Worm (Caenorhabditis elegans): ENCODE results near the gene K12H4.3.
A peak's percentile ranks its signal among the peaks of the same experiment; 100 is the strongest.

K12H4.3 gene

DNA sequence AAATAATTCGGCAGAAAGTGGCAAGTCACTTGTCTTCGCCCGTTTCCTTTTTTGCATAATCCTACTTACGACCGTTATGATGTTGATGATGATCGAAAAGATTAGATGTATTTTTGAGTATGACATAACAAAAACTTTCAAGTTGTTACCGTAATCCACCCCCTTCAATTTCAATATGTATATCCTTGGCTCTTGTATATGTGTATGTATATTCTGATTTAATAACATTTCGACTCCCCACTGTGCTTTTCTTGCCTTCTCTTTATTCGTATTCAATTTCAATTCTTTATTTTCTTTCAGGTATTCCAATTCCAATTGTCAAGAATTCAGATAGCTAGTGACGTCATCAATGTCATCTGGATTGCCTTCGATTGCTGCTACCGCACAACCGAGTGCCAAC lies 21.2 kb downstream of the K12H4.3 start, which contains the start of gene pros-1:
TSS of gene pros-1 (plus strand) at position 301 of the 400 bp plus-strand sequence.
- TF ChIP-seq dao-5 (tag; optimal IDR thresholded peaks at IDR 0.05) (no peak), him-1 (tag; optimal IDR thresholded peaks at IDR 0.05) (no peak), W03F9.2 (tag; optimal IDR thresholded peaks at IDR 0.05) (no peak)

DNA sequence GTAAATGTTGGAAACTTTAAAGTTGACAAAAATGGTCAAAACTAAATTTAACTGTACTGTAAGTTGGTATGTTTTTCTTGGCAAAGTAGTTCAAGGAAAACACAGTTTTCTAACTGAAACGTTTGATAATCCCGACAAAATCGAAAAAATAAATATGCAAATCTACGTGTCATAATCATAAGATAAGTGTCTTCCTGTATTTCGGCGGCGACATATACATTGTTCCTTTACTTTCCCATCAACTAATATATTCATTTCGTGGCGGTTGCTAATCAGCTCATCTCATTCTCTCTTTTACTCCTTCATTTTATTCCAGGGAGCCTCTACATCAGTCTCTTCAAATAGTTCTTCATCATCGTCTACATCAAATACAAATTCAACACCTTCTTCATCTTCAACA lies 22.0 kb downstream of the K12H4.3 start:
- TF ChIP-seq W03F9.2 (tag; optimal IDR thresholded peaks at IDR 0.05) (no peak), him-1 (tag; optimal IDR thresholded peaks at IDR 0.05) (no peak), dao-5 (tag; optimal IDR thresholded peaks at IDR 0.05) (no peak)

DNA sequence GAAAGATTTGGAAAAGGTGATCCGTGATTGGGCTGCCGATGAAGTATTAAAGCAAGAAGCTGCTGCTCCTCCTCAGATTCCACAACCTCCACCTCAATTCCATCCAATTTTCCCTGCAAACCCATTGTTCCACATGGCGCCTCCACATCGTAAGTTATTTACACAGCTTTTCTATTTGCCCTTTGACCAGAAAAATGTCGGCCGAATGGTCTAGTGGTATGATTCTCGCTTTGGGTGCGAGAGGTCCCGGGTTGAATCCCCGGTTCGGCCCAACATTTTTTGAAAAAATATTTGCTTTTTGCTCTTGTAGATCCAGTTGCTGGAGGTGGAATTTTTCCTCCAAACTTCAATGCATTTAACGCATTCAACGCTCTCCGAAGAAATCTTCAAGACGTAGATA lies 23.4 kb downstream of the K12H4.3 start:
- no peak for TF ChIP-seq him-1 (tag; optimal IDR thresholded peaks at IDR 0.05)
- TF ChIP-seq dao-5 (tag; optimal IDR thresholded peaks at IDR 0.05) = no peak
- TF ChIP-seq W03F9.2 (tag; optimal IDR thresholded peaks at IDR 0.05) = no peak

DNA sequence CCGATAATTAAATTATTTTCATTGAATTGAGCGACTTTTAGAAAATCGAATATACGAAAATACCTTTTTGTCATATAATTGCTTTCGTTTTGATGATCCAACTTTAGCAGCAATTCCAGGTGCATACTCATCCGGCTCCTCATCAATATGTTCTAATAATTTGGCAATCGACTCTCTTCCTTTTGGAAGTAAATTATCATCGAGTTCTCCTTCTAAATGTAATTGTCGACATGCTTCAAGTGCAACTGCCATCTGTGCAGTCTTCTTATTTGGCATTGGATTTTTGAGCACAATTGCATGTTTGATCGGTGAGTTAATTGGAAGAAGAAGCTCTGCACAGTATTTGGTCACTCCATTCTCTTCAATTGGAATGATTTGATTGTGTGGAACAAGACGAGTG lies 31.3 kb downstream of the K12H4.3 start:
- no peak for TF ChIP-seq dao-5 (tag; optimal IDR thresholded peaks at IDR 0.05)
- no peak for TF ChIP-seq W03F9.2 (tag; optimal IDR thresholded peaks at IDR 0.05)
- TF ChIP-seq him-1 (tag; optimal IDR thresholded peaks at IDR 0.05) = no peak

DNA sequence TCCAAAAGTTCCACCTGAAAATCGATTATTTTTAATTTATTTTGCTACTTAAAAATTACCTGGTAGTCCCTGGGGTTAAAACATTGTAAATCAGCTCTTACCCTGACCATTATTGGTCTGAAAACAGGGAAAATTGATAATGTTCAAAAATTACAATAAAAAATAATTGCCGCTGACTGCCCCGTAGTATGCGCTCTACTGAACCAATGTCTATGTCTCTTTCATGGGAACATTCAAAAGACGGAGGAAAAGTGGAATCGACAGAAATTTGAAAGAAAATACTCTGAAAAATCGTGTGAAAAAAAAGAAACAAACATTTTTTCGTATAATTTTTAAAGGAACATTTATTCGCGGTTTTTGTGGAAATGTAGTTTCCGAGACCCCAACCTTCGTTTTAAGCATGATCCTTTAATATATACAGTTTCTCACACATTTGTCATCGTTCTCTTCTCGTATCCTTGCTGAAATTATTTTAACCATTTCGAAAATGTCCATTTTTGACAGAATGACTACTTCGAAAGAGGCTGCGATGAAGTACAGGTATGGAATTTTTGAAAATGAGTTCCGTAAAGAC lies 34.4 kb downstream of the K12H4.3 start, which contains the start of the genes dcr-1 and apc-2:
TSS of gene dcr-1 (minus strand) at position 117 of the 574 bp plus-strand sequence.
TSS of gene apc-2 (plus strand) at position 465 of the 574 bp plus-strand sequence.
- no peak for TF ChIP-seq him-1 (tag; optimal IDR thresholded peaks at IDR 0.05)
- no peak for TF ChIP-seq W03F9.2 (tag; optimal IDR thresholded peaks at IDR 0.05)
- no peak for TF ChIP-seq dao-5 (tag; optimal IDR thresholded peaks at IDR 0.05)

DNA sequence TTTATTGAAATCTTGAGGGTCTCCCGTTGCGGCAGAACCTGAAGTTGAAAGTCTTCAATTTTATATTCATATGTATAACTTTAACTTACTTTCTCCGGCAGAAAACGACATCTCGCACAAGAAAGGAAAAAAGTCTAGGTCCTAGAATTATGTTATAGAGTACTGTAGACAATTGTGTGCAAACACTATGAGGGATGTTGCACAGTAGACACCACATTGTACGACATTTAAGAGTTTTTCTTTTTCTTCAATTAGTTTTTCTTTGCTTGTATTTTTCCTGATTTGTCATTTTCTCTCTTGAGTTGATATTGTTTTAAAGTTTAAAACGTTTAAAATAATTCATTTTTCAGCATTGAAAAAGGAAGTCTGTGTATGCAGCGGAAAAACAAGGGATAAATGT lies 39.5 kb downstream of the K12H4.3 start, which contains the start of the genes K06H7.7 and grp-1:
TSS of gene K06H7.7 (minus strand) at position 121 of the 400 bp plus-strand sequence.
TSS of gene grp-1 (plus strand) at position 351 of the 400 bp plus-strand sequence.
- no peak for TF ChIP-seq him-1 (tag; optimal IDR thresholded peaks at IDR 0.05)
- TF ChIP-seq W03F9.2 (tag; optimal IDR thresholded peaks at IDR 0.05) = peak; percentile 77

DNA sequence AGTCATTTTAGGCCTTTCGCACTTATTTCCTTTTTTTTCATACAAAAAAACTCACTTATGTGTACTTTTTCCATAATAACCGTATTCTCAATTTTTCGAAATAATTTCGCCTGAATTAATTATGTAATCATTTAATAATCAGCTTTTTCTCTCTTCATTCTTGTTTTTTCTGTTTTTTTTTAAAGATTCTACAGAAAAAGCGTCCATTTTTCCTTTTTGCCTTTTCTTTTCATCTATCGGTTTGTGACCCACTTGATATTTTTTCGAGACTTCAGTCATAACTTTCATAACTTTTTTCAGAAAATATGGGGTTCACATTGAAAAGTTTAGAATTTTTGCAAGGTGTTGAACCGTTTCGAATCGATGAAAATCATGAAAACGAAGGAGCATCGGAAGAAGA lies 42.4 kb downstream of the K12H4.3 start, which contains the start of gene vms-1:
TSS of gene vms-1 (plus strand) at position 301 of the 400 bp plus-strand sequence.
- no peak for TF ChIP-seq dao-5 (tag; optimal IDR thresholded peaks at IDR 0.05)
- no peak for TF ChIP-seq W03F9.2 (tag; optimal IDR thresholded peaks at IDR 0.05)
- TF ChIP-seq him-1 (tag; optimal IDR thresholded peaks at IDR 0.05) = no peak

DNA sequence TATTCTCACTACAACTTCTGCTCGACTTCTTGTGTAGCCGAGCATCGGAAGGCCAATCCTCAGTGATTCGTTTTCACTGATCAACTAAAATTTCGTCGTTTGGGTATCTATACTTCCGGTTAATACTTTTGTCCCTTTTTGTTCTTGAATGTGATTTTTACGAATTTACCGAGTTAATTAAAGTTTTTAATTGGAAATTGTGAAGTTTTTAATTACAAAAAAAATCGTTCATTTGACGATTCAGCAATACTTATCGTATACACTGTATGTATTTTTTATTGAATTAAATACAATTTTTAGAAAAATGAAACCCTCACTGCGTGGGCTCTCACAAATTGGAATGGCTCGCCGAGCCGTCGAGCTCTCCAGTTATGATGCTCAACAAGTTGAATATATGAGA lies 45.6 kb downstream of the K12H4.3 start, which contains the start of gene idi-1:
TSS of gene idi-1 (plus strand) at position 301 of the 400 bp plus-strand sequence.
- TF ChIP-seq him-1 (tag; optimal IDR thresholded peaks at IDR 0.05) (no peak), W03F9.2 (tag; optimal IDR thresholded peaks at IDR 0.05) (no peak), dao-5 (tag; optimal IDR thresholded peaks at IDR 0.05) (no peak)

DNA sequence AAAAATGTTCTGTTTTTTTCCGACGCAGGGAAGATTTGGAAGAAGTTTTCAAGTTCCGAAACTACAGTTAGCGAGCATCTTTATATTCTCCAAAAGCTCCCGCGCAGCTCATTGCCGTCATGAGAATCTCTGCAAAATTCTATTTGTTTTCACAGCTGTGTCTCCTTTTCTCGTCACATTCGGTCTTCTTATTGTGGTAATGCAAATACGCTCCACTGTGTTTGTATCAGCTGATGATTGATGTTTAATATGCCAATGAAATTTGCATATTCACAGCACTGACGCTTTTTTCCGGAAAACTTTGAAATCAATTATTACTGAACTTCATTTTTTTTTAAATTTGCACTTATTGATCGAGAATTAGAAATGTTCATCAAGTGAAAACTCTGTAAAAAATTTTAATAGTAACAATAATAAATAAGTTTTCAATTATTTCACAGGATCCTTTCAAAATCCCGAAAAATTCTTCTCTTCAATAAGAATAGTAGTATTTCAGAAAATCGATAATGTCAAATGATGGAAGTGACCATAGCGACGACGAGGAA lies 47.3 kb downstream of the K12H4.3 start, which contains the start of gene K06H7.2:
TSS of gene K06H7.2 (plus strand) at position 495 of the 545 bp plus-strand sequence.
- TF ChIP-seq dao-5 (tag; optimal IDR thresholded peaks at IDR 0.05) = no peak
- peak; percentile 15 for TF ChIP-seq W03F9.2 (tag; optimal IDR thresholded peaks at IDR 0.05)
